Fruit fly (Drosophila melanogaster): ENCODE results near the gene COX7A.

COX7A gene

dm6 chr3R:8354458-8354857 is 13.6 kb upstream of the COX7A start (continued):
- no peak for TF ChIP-seq CG15073 (GFP tag; optimal IDR thresholded peaks at IDR 0.05)
- peak; percentile 34 for TF ChIP-seq CG10654 (GFP tag; optimal IDR thresholded peaks at IDR 0.05)
- TF ChIP-seq Ravus (GFP tag; IDR thresholded peaks at IDR 0.05), result peak; percentile 59
- TF ChIP-seq CG10274 (GFP tag; optimal IDR thresholded peaks at IDR 0.05), result no peak
- TF ChIP-seq Drgx (GFP tag; IDR thresholded peaks at IDR 0.05), result peak; percentile 49
- TF ChIP-seq CG31388 (GFP tag; optimal IDR thresholded peaks at IDR 0.05), result no peak
- TF ChIP-seq HHEX (GFP tag; optimal IDR thresholded peaks at IDR 0.05), result peak; percentile 43
- no peak for TF ChIP-seq nau (GFP tag; optimal IDR thresholded peaks at IDR 0.05)
- peak; percentile 38 for TF ChIP-seq lilli (GFP tag; optimal IDR thresholded peaks at IDR 0.05)
- TF ChIP-seq C15 (GFP tag; IDR thresholded peaks at IDR 0.05), result no peak
- no peak for TF ChIP-seq Six4 (GFP tag; optimal IDR thresholded peaks at IDR 0.05)
- TF ChIP-seq hth (optimal IDR thresholded peaks at IDR 0.05), result no peak
- no peak for TF ChIP-seq NC2β (GFP tag; optimal IDR thresholded peaks at IDR 0.05)
- TF ChIP-seq oc (tag; optimal IDR thresholded peaks at IDR 0.05), result peak; percentile 62
- TF ChIP-seq Ssrp (tag; optimal IDR thresholded peaks at IDR 0.05), result peak; percentile 34
- TF ChIP-seq otp (GFP tag; IDR thresholded peaks at IDR 0.05), result no peak; the same call in 2 of the 3 replicates
- TF ChIP-seq Hmr (GFP tag; optimal IDR thresholded peaks at IDR 0.05), result peak; percentile 64
- peak; percentile 69 for TF ChIP-seq PHDP (tag; optimal IDR thresholded peaks at IDR 0.05)
- no peak for TF ChIP-seq dati (GFP tag; IDR thresholded peaks at IDR 0.05)
- peak; percentile 74 for TF ChIP-seq Awh (GFP tag; IDR thresholded peaks at IDR 0.05)
- TF ChIP-seq zf30C (GFP tag; optimal IDR thresholded peaks at IDR 0.05), result no peak
- TF ChIP-seq vvl (GFP tag; IDR thresholded peaks at IDR 0.05), result peak; percentile 87
- TF ChIP-seq CG8281 (tag; optimal IDR thresholded peaks at IDR 0.05), result no peak
- 0 out of 3 replicates have a peak, but pooled peaks have one; percentile 57 for TF ChIP-seq ken (GFP tag; IDR thresholded peaks at IDR 0.05)
- TF ChIP-seq CG11560 (tag; IDR thresholded peaks at IDR 0.05), result no peak
- TF ChIP-seq Trl (optimal IDR thresholded peaks at IDR 0.05), result no peak
- TF ChIP-seq Trl (GFP tag; optimal IDR thresholded peaks at IDR 0.05), result no peak
- TF ChIP-seq CG15269 (tag; optimal IDR thresholded peaks at IDR 0.05), result peak; percentile 72
- no peak for TF ChIP-seq wek (GFP tag; optimal IDR thresholded peaks at IDR 0.05)
- TF ChIP-seq CG32772 (GFP tag; IDR thresholded peaks at IDR 0.05), result peak; percentile 64
- TF ChIP-seq CG14050 (GFP tag; IDR thresholded peaks at IDR 0.05), result peak; percentile 64; the same call in 2 of the 3 replicates
- no peak for TF ChIP-seq CG4854 (GFP tag; optimal IDR thresholded peaks at IDR 0.05)
- no peak for TF ChIP-seq psq (GFP tag; optimal IDR thresholded peaks at IDR 0.05)
- peak in 1 of 2 experiments; percentile 55 for TF ChIP-seq bsh (GFP tag; optimal IDR thresholded peaks at IDR 0.05)
- no peak for TF ChIP-seq CG2202 (tag; optimal IDR thresholded peaks at IDR 0.05)
- TF ChIP-seq CG1792 (GFP tag; optimal IDR thresholded peaks at IDR 0.05), result no peak
- TF ChIP-seq kah (GFP tag; optimal IDR thresholded peaks at IDR 0.05), result no peak
- TF ChIP-seq abd-A (tag; optimal IDR thresholded peaks at IDR 0.05), result no peak
- TF ChIP-seq CG12769 (tag; optimal IDR thresholded peaks at IDR 0.05), result peak; percentile 51
- no peak for TF ChIP-seq lov (optimal IDR thresholded peaks at IDR 0.05)
- no peak for TF ChIP-seq lov (GFP tag; IDR thresholded peaks at IDR 0.05)
- TF ChIP-seq grau (tag; optimal IDR thresholded peaks at IDR 0.05), result peak; percentile 89
- TF ChIP-seq CG9817 (tag; optimal IDR thresholded peaks at IDR 0.05), result peak; percentile 66
- no peak for TF ChIP-seq CG14710 (tag; optimal IDR thresholded peaks at IDR 0.05)
- TF ChIP-seq pho (GFP tag; optimal IDR thresholded peaks at IDR 0.05), result no peak
- TF ChIP-seq emc (GFP tag; optimal IDR thresholded peaks at IDR 0.05), result no peak
- TF ChIP-seq CG12104 (GFP tag; optimal IDR thresholded peaks at IDR 0.05), result no peak
- 0 out of 2 replicates have a peak, but pooled peaks have one; percentile 41 for TF ChIP-seq CG17612 (GFP tag; IDR thresholded peaks at IDR 0.05)
- TF ChIP-seq tap (tag; optimal IDR thresholded peaks at IDR 0.05), result peak; percentile 35
- TF ChIP-seq pfk (GFP tag; optimal IDR thresholded peaks at IDR 0.05), result no peak
- no peak for TF ChIP-seq CG42726 (GFP tag; IDR thresholded peaks at IDR 0.05; ENCODE audit: partially characterized antibody)
- peak; percentile 59; the same call in 1 of the 2 replicates for TF ChIP-seq CG14014 (GFP tag; IDR thresholded peaks at IDR 0.05)
